Worm (Caenorhabditis elegans) whole organism, L1 larva: Measurements from ENCODE around the gene pgl-2.

Source experiments
- efl-1 ChIP-seq, 4 experiments: fragments of 150-350 bp; optimal IDR thresholded peaks in 3 of 4; peaks in 1 of 4; 1 replicate in 1 of 4; 2 replicates in 3 of 4; lab custom pipeline; 2014; ENCODE audit warnings: missing biosample characterization in 2 of 4, missing genetic modification characterization in 2 of 4, missing genetic modification reagents in 2 of 4
- elt-3 ChIP-seq, 6 experiments: fragments of 150-350 bp in 1 of 6; sonication (generic microtip); optimal IDR thresholded peaks; 2 replicates each; lab custom pipeline; 2017 to 2018; ENCODE audit warnings: missing biosample characterization in 6 of 6, missing genetic modification characterization in 6 of 6, inconsistent platforms in 1 of 6
- nhr-85 ChIP-seq: sonication (generic microtip); peaks from one replicate; lab custom pipeline; 2016; ENCODE audit warnings: missing genetic modification characterization, inconsistent platforms, missing compliant biosample characterization
- rnt-1 ChIP-seq: sonication (generic microtip); optimal IDR thresholded peaks from 2 replicates; lab custom pipeline; 2016; ENCODE audit warnings: mild to moderate bottlenecking, missing genetic modification characterization, moderate library complexity, missing compliant biosample characterization
- sup-37 ChIP-seq: fragments of 200-800 bp; sonication (Bioruptor generic); optimal IDR thresholded peaks from 2 replicates; lab custom pipeline; 2018; ENCODE audit warnings: mild to moderate bottlenecking, missing genetic modification characterization, missing compliant biosample characterization
- unc-98 ChIP-seq: fragments of 200-800 bp; sonication (Bioruptor generic); IDR thresholded peaks from 2 replicates; pipeline ENCODE4 v1.3.6; 2022; ENCODE audit warnings: missing genetic modification characterization, missing compliant biosample characterization
- ztf-11 ChIP-seq, 2 experiments: sonication (generic microtip); optimal IDR thresholded peaks; 2 replicates each; lab custom pipeline; 2016 to 2017; ENCODE audit warnings: missing genetic modification characterization in 2 of 2, missing biosample characterization in 1 of 2, missing compliant biosample characterization in 1 of 2

DNA sequence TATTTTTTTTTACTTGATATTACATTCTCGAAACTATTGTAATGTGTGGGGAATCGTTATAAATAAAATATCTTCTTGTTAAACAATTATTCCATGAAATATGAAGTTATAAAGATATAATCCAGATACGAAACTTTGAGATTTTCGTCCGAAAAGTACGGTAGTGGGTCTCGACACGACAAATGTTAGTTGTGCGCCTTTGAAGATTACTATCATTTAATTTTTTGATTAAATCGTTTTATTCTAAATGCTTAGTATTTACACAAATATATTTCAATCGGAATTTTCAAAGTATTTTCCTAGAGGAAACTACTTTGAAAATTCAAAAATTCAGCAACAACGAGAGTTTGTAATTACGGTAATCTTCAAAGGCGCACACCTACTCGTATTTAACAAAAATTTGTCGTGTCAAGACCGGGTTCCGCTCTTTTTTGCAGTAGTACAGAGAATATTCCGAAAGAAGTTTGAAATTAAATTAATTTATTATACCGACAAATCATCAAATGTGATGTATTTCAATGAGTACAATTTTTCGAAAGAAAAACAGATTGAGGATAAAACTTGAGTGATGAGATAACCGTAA, 23.0 kb downstream of the pgl-2 start:
- no peak for TF ChIP-seq sup-37 (GFP tag; lab: Kevin White, UChicago)
- no peak for TF ChIP-seq ztf-11 (tag; optimal IDR thresholded peaks at IDR 0.05; lab: Kevin White, UChicago)
- TF ChIP-seq unc-98 (GFP tag; lab: Robert Waterston, UW), result no peak
- peak; percentile 19 for TF ChIP-seq nhr-85
- TF ChIP-seq rnt-1 (tag; lab: Kevin White, UChicago), result no peak
- TF ChIP-seq efl-1 (optimal IDR thresholded peaks at IDR 0.05; lab: Kevin White, UChicago), result no peak
- TF ChIP-seq efl-1 (GFP tag; optimal IDR thresholded peaks at IDR 0.05 in 1 of 2; lab: Kevin White, UChicago), result no peak
- no peak for TF ChIP-seq elt-3 (tag; optimal IDR thresholded peaks at IDR 0.05; lab: Kevin White, UChicago)
